Worm (Caenorhabditis elegans): ENCODE measurements around the gene F14H8.5.

- TF ChIP-seq nhr-237 (tag; optimal IDR thresholded peaks at IDR 0.05) (no peak), lin-13 (tag; optimal IDR thresholded peaks at IDR 0.05) (no peak), mep-1 (tag; optimal IDR thresholded peaks at IDR 0.05) (no peak), elt-3 (tag; optimal IDR thresholded peaks at IDR 0.05) (no peak), nhr-12 (tag; optimal IDR thresholded peaks at IDR 0.05) (no peak), elt-1 (tag; optimal IDR thresholded peaks at IDR 0.05; ENCODE audit: borderline replicate concordance, insufficient read depth) (no peak), ztf-11 (tag; optimal IDR thresholded peaks at IDR 0.05) (no peak), sptf-1 (tag; optimal IDR thresholded peaks at IDR 0.05) (no peak), M03D4.4 (tag; optimal IDR thresholded peaks at IDR 0.05) (no peak)
Measured at ce11 chrV:15015799-15016198, 5.0 kb upstream of the F14H8.5 start.
